Worm (Caenorhabditis elegans) whole organism, early embryonic: ENCODE measurements around the gene tbc-10.

Source experiments
- F13C5.2 ChIP-seq: sonication (generic microtip); optimal IDR thresholded peaks from 2 replicates; lab custom pipeline; 2017; ENCODE audit warnings: mild to moderate bottlenecking, missing genetic modification characterization, inconsistent platforms, missing compliant biosample characterization
- ama-1 ChIP-seq: fragments of 150-350 bp; optimal IDR thresholded peaks from 2 replicates; lab custom pipeline; 2014
- ceh-36 ChIP-seq: sonication (generic microtip); optimal IDR thresholded peaks from 2 replicates; lab custom pipeline; 2016; ENCODE audit warnings: missing genetic modification characterization, inconsistent platforms, missing compliant biosample characterization
- ets-7 ChIP-seq: sonication (generic microtip); optimal IDR thresholded peaks from 2 replicates; lab custom pipeline; 2016; ENCODE audit warnings: missing genotype, missing genetic modification characterization, missing compliant biosample characterization
- flt-1 ChIP-seq: fragments of 200-800 bp; sonication (Bioruptor generic); IDR thresholded peaks from 2 replicates; pipeline ENCODE4 v1.3.6; 2022; ENCODE audit warnings: missing genetic modification characterization, missing compliant biosample characterization
- hmbx-1 ChIP-seq: sonication (generic microtip); optimal IDR thresholded peaks from 2 replicates; lab custom pipeline; 2016; ENCODE audit warnings: mild to moderate bottlenecking, missing genetic modification characterization, missing compliant biosample characterization
- hmg-4 ChIP-seq: fragments of 200-800 bp; sonication (Bioruptor generic); optimal IDR thresholded peaks from 2 replicates; lab custom pipeline; 2018; ENCODE audit warnings: mild to moderate bottlenecking, missing genetic modification characterization, missing compliant biosample characterization
- scrt-1 ChIP-seq: fragments of 200-800 bp; sonication (Bioruptor generic); IDR thresholded peaks from 2 replicates; pipeline ENCODE4 v1.3.6; 2022; ENCODE audit warnings: missing genetic modification characterization, missing compliant biosample characterization
- sea-1 ChIP-seq: fragments of 200-800 bp; sonication (Bioruptor generic); conservative IDR thresholded peaks from 2 replicates; pipeline ENCODE4 v1.3.6; 2022; ENCODE audit warnings: missing genetic modification characterization, missing compliant biosample characterization
- tra-4 ChIP-seq: sonication (generic microtip); optimal IDR thresholded peaks from 2 replicates; lab custom pipeline; 2017; ENCODE audit warnings: missing genetic modification characterization, missing compliant biosample characterization

DNA sequence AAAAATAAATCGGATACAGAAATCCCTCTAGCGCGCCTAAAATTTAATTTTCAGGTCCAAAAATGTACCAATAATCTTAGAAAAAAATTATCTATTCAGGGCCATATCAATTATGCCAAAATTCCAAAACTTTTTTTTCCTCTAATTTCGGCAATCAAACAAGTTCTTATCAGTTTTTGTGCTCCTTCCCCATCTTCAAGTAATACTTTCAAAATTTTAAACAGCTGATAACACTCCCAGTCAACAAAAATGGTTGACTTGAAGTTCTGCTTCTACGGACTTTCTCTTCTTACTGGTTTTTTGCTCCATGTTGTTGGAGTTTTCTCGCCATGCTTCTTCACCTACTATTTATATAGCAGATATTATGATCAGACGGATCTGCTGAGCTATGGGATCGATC lies 37.7 kb downstream of the tbc-10 start, which contains the start of gene clc-23:
- no peak for TF ChIP-seq sea-1
- TF ChIP-seq flt-1 (GFP tag; lab: Robert Waterston, UW): no peak
- no peak for TF ChIP-seq ama-1 (lab: Kevin White, UChicago)
- no peak for TF ChIP-seq hmbx-1 (tag; lab: Kevin White, UChicago)
- TF ChIP-seq F13C5.2 (tag; lab: Kevin White, UChicago): no peak
- no peak for TF ChIP-seq hmg-4
- TF ChIP-seq tra-4 (tag; lab: Kevin White, UChicago): no peak
- no peak for TF ChIP-seq ets-7 (tag; lab: Kevin White, UChicago)
- no peak for TF ChIP-seq scrt-1 (GFP tag; lab: Robert Waterston, UW)
- TF ChIP-seq ceh-36 (tag; lab: Kevin White, UChicago): no peak
